Fruit fly (Drosophila melanogaster): Measurements from ENCODE around the gene CG14570.
A peak's percentile ranks its signal among the peaks of the same experiment; 100 is the strongest.

Gene CG14570

DNA sequence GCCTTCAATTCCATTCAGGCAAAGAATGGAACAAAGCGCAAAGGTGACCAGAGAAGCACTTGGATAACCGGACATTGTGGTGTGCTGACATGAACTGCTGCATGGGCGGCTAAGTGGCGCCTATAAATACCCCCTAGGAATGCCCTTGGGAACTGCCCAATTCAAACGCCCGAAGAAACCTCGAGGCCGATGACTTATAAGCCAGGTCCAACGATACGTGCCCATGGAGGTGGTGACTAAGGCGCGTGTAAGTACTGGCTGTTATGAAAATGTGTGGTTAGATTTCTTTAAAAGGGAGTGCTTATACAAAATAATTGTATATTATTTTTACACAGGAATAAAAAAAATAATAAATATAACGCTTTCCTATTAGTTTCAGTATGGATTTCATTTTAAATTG, at the start of gene CG14570:
Gene CG14570 (minus strand): TSS at position 101 of the 400 bp plus-strand sequence.
- no peak for TF ChIP-seq CG8319 (GFP tag; optimal IDR thresholded peaks at IDR 0.05)
- TF ChIP-seq CG15336 (GFP tag; IDR thresholded peaks at IDR 0.05) = no peak

DNA sequence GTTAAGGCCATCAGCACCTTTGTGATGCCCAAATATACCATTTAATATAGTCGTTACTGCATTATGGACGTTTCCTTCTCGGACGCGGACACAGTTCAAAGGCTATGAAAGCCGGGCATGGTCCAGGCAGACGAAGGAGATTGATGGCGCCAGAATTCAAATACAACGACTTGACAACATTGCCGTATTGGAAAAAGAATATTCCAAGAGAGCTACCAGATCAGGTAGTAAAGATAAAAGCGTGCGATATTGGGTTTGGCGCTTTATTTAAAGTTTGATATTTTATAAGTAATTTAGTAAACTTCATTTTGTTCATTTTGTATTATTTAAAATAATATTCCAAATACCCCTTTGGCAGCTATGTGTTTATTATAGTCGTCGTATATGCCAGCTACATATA, 43.6 kb upstream of the CG14570 start:
- TF ChIP-seq fkh (GFP tag; optimal IDR thresholded peaks at IDR 0.05) (no peak), Met (GFP tag; optimal IDR thresholded peaks at IDR 0.05) (no peak), Hr39 (GFP tag; optimal IDR thresholded peaks at IDR 0.05) (no peak), CG6163 (GFP tag; IDR thresholded peaks at IDR 0.05) (no peak), CG3919 (GFP tag; optimal IDR thresholded peaks at IDR 0.05) (no peak), achi (GFP tag; optimal IDR thresholded peaks at IDR 0.05) (no peak), CG6808 (GFP tag; optimal IDR thresholded peaks at IDR 0.05) (no peak), CG11762 (GFP tag; optimal IDR thresholded peaks at IDR 0.05; ENCODE audit: insufficient read depth) (no peak), Smox (GFP tag; optimal IDR thresholded peaks at IDR 0.05) (no peak)

DNA sequence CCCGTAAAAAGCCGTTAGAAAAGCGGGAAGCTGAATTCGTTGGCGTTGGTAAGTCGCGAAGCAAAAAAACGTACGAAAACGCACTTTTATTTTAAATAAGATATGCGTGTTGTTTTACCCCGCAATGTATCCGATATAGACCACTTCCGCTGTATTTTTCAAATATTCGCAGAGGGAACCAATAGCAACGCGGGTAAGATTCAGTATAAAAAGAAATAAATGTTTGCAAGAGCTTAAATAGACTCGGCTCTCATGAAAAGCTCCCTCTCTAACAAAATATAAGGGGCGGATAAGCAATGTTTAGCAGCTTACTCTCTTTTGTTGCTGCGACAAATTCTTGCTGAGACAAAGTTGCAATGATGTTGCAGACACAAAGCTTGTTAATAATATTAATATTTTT, 40.1 kb upstream of the CG14570 start, which contains the start of gene Syn1:
Gene Syn1 (minus strand): TSS at position 207 of the 400 bp plus-strand sequence.
- TF ChIP-seq CG9139 (GFP tag; optimal IDR thresholded peaks at IDR 0.05) = no peak
- TF ChIP-seq net (GFP tag; optimal IDR thresholded peaks at IDR 0.05) = peak; percentile 14
- TF ChIP-seq CG15336 (GFP tag; IDR thresholded peaks at IDR 0.05) = peak; percentile 26; the same call in 1 of the 2 replicates
- peak; percentile 48 for TF ChIP-seq fkh (GFP tag; optimal IDR thresholded peaks at IDR 0.05)

DNA sequence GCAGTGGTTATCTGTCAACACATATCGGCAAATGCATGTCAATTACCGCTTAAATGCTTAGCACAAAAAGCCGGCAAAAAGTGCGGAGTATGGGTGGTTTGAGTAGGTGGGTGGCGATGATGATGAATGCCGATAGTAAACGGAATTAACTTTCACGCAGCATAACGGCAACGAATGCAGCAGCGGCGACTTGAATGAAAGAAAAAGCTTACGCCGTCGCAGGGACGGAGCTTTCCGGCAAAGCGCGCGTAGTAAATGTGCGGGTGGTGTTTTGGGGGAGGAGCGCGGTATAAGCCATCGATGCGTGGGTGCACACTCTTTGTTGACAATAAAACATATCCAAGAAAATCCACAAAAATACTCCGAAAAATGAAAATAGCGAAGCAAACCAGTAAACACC, 39.3 kb upstream of the CG14570 start, which contains the start of gene CG7370:
Gene CG7370 (plus strand): TSS at position 301 of the 400 bp plus-strand sequence.
- TF ChIP-seq net (GFP tag; optimal IDR thresholded peaks at IDR 0.05) = no peak

DNA sequence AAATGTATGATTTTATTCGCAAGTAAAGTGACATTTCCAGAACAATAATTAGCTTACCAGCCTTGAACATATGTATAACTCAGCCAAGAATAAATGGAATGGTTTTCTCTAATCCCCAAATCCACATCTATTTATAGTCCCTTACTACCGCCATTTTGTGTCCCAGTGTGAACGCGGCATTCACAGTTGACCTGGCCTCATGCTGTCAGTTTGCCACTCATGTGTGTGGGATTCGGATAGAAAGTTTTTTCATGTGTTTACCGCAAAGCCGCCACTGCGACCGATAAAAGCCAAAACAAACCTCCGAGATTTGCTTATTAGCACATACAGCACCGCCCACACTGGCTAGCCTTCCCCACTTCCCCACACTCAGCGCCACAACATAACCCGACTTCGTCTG, 35.7 kb upstream of the CG14570 start:
- TF ChIP-seq CG1621 (tag; optimal IDR thresholded peaks at IDR 0.05) (no peak), Hr39 (GFP tag; optimal IDR thresholded peaks at IDR 0.05) (no peak), spab (GFP tag; optimal IDR thresholded peaks at IDR 0.05) (no peak), lz (GFP tag; optimal IDR thresholded peaks at IDR 0.05) (no peak), CG7368 (GFP tag; optimal IDR thresholded peaks at IDR 0.05) (no peak), cyc (GFP tag; optimal IDR thresholded peaks at IDR 0.05) (no peak), CG11294 (GFP tag; IDR thresholded peaks at IDR 0.05) (no peak), vri (GFP tag; optimal IDR thresholded peaks at IDR 0.05) (no peak), ss (GFP tag; optimal IDR thresholded peaks at IDR 0.05) (no peak), Smox (GFP tag; optimal IDR thresholded peaks at IDR 0.05) (no peak), Lpt (GFP tag; optimal IDR thresholded peaks at IDR 0.05) (no peak), fd59A (GFP tag; optimal IDR thresholded peaks at IDR 0.05) (no peak), CG6163 (GFP tag; IDR thresholded peaks at IDR 0.05) (no peak), CG31627 (GFP tag; optimal IDR thresholded peaks at IDR 0.05) (no peak), OdsH (GFP tag; optimal IDR thresholded peaks at IDR 0.05) (no peak), topi (GFP tag; optimal IDR thresholded peaks at IDR 0.05) (no peak), CG6808 (GFP tag; optimal IDR thresholded peaks at IDR 0.05) (no peak), CG10631 (GFP tag; optimal IDR thresholded peaks at IDR 0.05) (no peak), CG8632 (GFP tag; optimal IDR thresholded peaks at IDR 0.05) (no peak)

DNA sequence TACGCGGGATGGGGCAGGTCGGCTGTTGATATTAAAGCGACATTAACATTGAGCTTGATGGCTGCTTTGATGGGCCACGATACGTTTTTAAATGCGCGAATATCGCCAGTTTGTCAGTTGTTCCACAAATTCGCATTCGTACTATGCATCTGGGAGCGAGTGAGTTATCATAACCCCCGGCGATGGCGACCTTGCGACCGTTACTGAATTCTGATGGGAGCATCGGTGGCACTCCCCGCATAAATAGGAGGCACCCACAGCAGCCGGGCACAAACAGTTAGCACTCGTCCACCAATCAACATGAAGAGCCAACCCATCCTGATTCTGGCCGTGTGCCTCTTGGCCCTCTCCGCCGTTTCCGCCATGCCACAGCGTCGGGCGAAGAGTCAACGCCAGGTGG, 26.6 kb upstream of the CG14570 start, which contains the start of gene CG14564:
Gene CG14564 (plus strand): TSS at position 301 of the 400 bp plus-strand sequence.
- TF ChIP-seq CG6276 (GFP tag; optimal IDR thresholded peaks at IDR 0.05) (no peak), net (GFP tag; optimal IDR thresholded peaks at IDR 0.05) (no peak), CG4318 (GFP tag; optimal IDR thresholded peaks at IDR 0.05) (no peak), Ets96B (tag; optimal IDR thresholded peaks at IDR 0.05) (no peak), Hr38 (GFP tag; optimal IDR thresholded peaks at IDR 0.05) (no peak), CG3032 (tag; optimal IDR thresholded peaks at IDR 0.05) (no peak), Met (GFP tag; optimal IDR thresholded peaks at IDR 0.05) (no peak), CG6792 (GFP tag; optimal IDR thresholded peaks at IDR 0.05) (no peak)
